Worm (Caenorhabditis elegans) whole organism, young adult: ENCODE measurements around the gene K03H1.12.

Source experiments
- F57A8.1 ChIP-seq: fragments of 200-800 bp; sonication (Bioruptor generic); optimal IDR thresholded peaks from 2 replicates; lab custom pipeline; 2018; ENCODE audit warnings: mild to moderate bottlenecking, missing genetic modification characterization, moderate library complexity, missing compliant biosample characterization
- T26A5.8 ChIP-seq: sonication (generic microtip); optimal IDR thresholded peaks from 2 replicates; lab custom pipeline; 2016; ENCODE audit warnings: missing genetic modification characterization, missing compliant biosample characterization
- Y53G8AR.9 ChIP-seq: fragments of 200-800 bp; sonication (Bioruptor generic); conservative IDR thresholded peaks from 2 replicates; pipeline ENCODE4 v1.3.6; 2022; ENCODE audit warnings: missing genetic modification reagents, missing genetic modification characterization, missing compliant biosample characterization
- ama-1 ChIP-seq, 3 experiments: fragments of 150-350 bp in 1 of 3; sonication (generic microtip) in 2 of 3; optimal IDR thresholded peaks; 2 replicates each; lab custom pipeline; 2014 to 2018; ENCODE audit warnings: missing biosample characterization in 2 of 3, missing genetic modification characterization in 2 of 3, missing genetic modification reagents in 2 of 3
- bed-2 ChIP-seq: fragments of 200-800 bp; sonication (Bioruptor generic); IDR thresholded peaks from 2 replicates; pipeline ENCODE4 v1.3.6; 2022; ENCODE audit warnings: missing genetic modification reagents, missing genetic modification characterization, missing compliant biosample characterization
- cebp-2 ChIP-seq: fragments of 200-800 bp; sonication (Bioruptor generic); IDR thresholded peaks from 2 replicates; pipeline ENCODE4 v1.3.6; 2022; ENCODE audit warnings: missing genetic modification characterization, missing compliant biosample characterization
- ceh-58 ChIP-seq: fragments of 200-800 bp; sonication (Bioruptor generic); IDR thresholded peaks from 2 replicates; pipeline ENCODE4 v1.3.6; 2022; ENCODE audit warnings: missing genetic modification characterization, missing compliant biosample characterization
- dpff-1 ChIP-seq: sonication (generic microtip); optimal IDR thresholded peaks from 2 replicates; lab custom pipeline; 2017; ENCODE audit warnings: mild to moderate bottlenecking, missing genetic modification characterization, missing compliant biosample characterization
- ekl-4 ChIP-seq: fragments of 200-800 bp; sonication (Bioruptor generic); IDR thresholded peaks from 2 replicates; pipeline ENCODE4 v1.3.6; 2022; ENCODE audit warnings: missing genetic modification reagents, missing genetic modification characterization, missing compliant biosample characterization
- madf-10 ChIP-seq: sonication (generic microtip); optimal IDR thresholded peaks from 2 replicates; lab custom pipeline; 2016; ENCODE audit warnings: mild to moderate bottlenecking, missing genetic modification characterization, missing compliant biosample characterization
- repo-1 ChIP-seq: sonication (generic microtip); optimal IDR thresholded peaks from 2 replicates; lab custom pipeline; 2017; ENCODE audit warnings: mild to moderate bottlenecking, missing genetic modification characterization, missing compliant biosample characterization
- sdz-38 ChIP-seq: sonication (generic microtip); optimal IDR thresholded peaks from 2 replicates; lab custom pipeline; 2016; ENCODE audit warnings: missing genotype, missing genetic modification characterization, missing compliant biosample characterization

DNA sequence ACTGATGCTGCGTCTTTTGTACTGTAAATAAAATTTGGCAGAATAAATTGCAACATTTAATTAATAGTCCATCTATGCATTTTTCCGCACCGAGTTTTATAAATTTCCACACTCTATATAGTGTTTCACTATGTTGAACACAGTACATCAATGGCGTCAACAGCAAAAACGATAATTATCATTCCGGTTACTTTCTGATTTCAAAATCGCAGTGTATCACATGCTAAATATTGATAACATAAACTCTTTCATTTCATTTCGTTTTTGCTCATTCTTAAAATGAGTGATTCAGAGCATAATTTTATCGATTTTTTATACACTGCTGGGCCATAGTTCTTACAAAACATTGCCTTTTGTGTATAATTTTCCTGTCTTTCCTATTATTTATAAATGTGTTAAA is 19.1 kb upstream of the K03H1.12 start:
- TF ChIP-seq Y53G8AR.9: no peak
- TF ChIP-seq ceh-58 (GFP tag; lab: Robert Waterston, UW): no peak
- TF ChIP-seq repo-1 (tag; lab: Kevin White, UChicago): no peak
- no peak for TF ChIP-seq dpff-1 (tag; lab: Kevin White, UChicago)
- TF ChIP-seq T26A5.8 (tag; lab: Kevin White, UChicago): no peak
- TF ChIP-seq ama-1 (optimal IDR thresholded peaks at IDR 0.05; lab: Kevin White, UChicago): no peak
- no peak for TF ChIP-seq ama-1 (GFP tag; optimal IDR thresholded peaks at IDR 0.05; lab: Kevin White, UChicago)
- TF ChIP-seq ekl-4: no peak
- no peak for TF ChIP-seq F57A8.1 (GFP tag; lab: Kevin White, UChicago)
- TF ChIP-seq cebp-2 (GFP tag; lab: Robert Waterston, UW): no peak
- no peak for TF ChIP-seq sdz-38
- TF ChIP-seq madf-10 (tag; lab: Kevin White, UChicago): no peak
- no peak for TF ChIP-seq bed-2 (GFP tag; lab: Robert Waterston, UW)
